1 worm cellular context compared by ENCODE assay signal in the genomic region with DNA sequence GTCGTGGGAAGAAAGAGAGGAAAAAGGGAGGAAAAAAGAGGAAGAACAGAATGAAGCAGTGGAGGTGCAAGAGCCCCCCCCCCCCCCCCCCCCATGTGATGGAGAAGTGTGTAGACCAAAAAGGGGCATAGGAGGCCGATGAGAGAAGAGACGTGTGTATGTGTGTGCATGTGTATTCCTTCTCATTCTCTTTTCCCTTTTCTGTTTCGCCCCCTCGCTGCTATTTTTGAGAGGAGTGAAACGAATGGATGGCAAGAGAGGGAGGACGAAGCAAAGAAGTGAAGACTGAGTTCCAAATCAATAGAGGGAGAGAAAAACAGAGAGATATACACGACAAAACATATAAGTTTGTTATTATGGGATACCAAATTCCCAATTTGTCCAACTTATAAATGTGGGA.
TF ChIP-seq lines count a peak whose summit lies in the region.

No protein-coding gene starts in this region.

TF ChIP-seq in whole organism, L1 larva, 84 proteins besides CTCF, POLR2A, EP300 and RAD21 (continued from another document):
- TF ChIP-seq ceh-82 (tag; optimal IDR thresholded peaks at IDR 0.05; lab: Kevin White, UChicago) (peak; percentile 6 to 64 (median 19)), aha-1 (tag; optimal IDR thresholded peaks at IDR 0.05; lab: Kevin White, UChicago) (no peak), blmp-1 (tag; optimal IDR thresholded peaks at IDR 0.05; lab: Kevin White, UChicago) (peak; percentile 29), nhr-20 (tag; optimal IDR thresholded peaks at IDR 0.05; lab: Kevin White, UChicago) (no peak), sup-37 (GFP tag; optimal IDR thresholded peaks at IDR 0.05; lab: Kevin White, UChicago) (no peak)
